Fruit fly (Drosophila melanogaster): ENCODE data around the gene sfl.

DNA sequence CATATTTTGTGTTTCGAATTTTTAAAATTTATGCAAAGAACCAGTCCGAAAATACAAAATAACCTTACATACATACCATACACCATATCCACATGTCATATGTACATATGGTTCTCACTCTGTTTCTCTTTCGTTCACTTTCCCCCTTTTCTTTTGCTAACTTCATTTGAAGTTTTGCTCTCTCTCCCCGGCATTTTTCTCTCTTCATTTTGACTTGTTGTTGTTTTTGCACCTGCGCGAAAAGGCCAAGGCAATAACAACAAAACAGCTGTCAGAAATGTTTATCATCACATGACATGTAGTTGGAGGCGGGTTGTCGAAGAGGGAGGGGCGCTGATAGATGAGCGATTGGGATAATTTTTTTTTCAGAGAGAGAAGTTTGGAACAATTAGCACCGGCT, 56.9 kb downstream of the sfl start:
- TF ChIP-seq CG11247 (GFP tag; IDR thresholded peaks at IDR 0.05) = no peak
- no peak for TF ChIP-seq Camta (GFP tag; optimal IDR thresholded peaks at IDR 0.05)
- TF ChIP-seq psq (GFP tag; optimal IDR thresholded peaks at IDR 0.05) = no peak
- TF ChIP-seq Mrtf (GFP tag; IDR thresholded peaks at IDR 0.05) = no peak
